Fruit fly (Drosophila melanogaster) S2 (cell line): ENCODE measurements around the gene CG31204.

Experiments used
- CG8478 ChIP-seq: fragments of >200 bp; optimal IDR thresholded peaks from 2 replicates; lab custom pipeline; 2018
- CTCF ChIP-seq, 2 experiments: fragments of >200 bp; optimal IDR thresholded peaks; 2 replicates each; lab custom pipeline; 2018

The CG31204 gene

dm6 chr3R:31404499-31405276 is 11.4 kb upstream of the CG31204 start, which contains the start of gene Gprk2:
Gene Gprk2 (plus strand): TSS chr3R:31405245.
- TF ChIP-seq CG8478 (lab: Kevin White, UChicago): no peak
- TF ChIP-seq CTCF (optimal IDR thresholded peaks at IDR 0.05; lab: Kevin White, UChicago): peak; percentile 18 to 54

- no peak for TF ChIP-seq CG8478 (lab: Kevin White, UChicago)
- peak in 1 of 2 experiments; percentile 15 for TF ChIP-seq CTCF (optimal IDR thresholded peaks at IDR 0.05; lab: Kevin White, UChicago)
Observed at dm6 chr3R:31395222-31395831, 2.0 kb upstream of the CG31204 start, which contains the start of the genes Ugt35D1 and Gcn2. Gene Ugt35D1 (minus strand): TSS chr3R:31395304. Gene Gcn2 (plus strand): TSS chr3R:31395660.

- TF ChIP-seq CTCF (optimal IDR thresholded peaks at IDR 0.05; lab: Kevin White, UChicago): no peak
- no peak for TF ChIP-seq CG8478 (lab: Kevin White, UChicago)
Observed at dm6 chr3R:31385820-31386330, 7.5 kb downstream of the CG31204 start.

dm6 chr3R:31384108-31384507 is 9.2 kb downstream of the CG31204 start:
- no peak for TF ChIP-seq CG8478 (lab: Kevin White, UChicago)
- TF ChIP-seq CTCF (optimal IDR thresholded peaks at IDR 0.05; lab: Kevin White, UChicago): no peak

DNA sequence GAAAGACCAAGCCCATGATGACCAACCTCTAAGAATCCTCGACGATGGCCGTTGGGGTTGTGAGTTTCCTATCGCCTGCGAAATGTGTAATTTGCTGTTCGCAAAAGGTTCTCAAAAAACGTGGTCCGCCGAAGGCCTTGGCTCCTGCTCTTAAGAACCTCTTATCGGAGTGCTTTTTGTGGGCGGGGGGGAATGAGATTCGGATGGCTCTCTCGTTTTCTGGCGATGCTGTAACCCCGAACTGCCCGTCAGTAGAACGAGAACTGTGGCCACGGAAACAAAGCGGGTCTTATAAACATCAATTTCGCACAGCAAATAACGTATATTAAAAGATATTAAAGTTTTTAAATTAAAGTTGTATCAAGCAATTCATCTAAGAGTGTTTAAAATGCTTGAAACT is 11.5 kb downstream of the CG31204 start, which contains the start of gene CG1607:
CG1607 (plus strand) TSS at position 249 of the 400 bp plus-strand sequence.
- TF ChIP-seq CTCF (optimal IDR thresholded peaks at IDR 0.05; lab: Kevin White, UChicago) (no peak), CG8478 (lab: Kevin White, UChicago) (no peak)

- TF ChIP-seq CG8478 (lab: Kevin White, UChicago) (no peak), CTCF (optimal IDR thresholded peaks at IDR 0.05; lab: Kevin White, UChicago) (peak; percentile 36 to 68)
Observed at dm6 chr3R:31381216-31381688, 12.1 kb downstream of the CG31204 start.

DNA sequence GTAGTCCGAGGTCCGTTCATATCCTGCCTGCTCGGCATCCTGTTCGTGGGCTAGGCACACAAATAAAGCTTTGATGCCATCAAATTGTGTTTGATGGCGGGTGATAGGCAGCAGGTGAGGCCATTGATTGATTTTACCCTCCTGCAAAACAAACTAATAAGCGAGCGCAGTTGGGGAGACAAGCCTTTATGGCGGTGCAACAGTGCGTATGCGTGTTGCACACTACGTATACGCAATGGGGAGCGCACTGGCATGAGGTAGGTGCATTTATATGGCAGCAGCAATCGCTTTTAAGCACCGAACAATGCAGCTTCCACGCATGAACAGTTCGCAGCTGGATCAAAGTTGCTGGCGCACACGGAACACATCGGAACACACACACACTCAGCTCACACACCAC is 12.8 kb downstream of the CG31204 start:
- TF ChIP-seq CTCF (optimal IDR thresholded peaks at IDR 0.05; lab: Kevin White, UChicago) (no peak), CG8478 (lab: Kevin White, UChicago) (no peak)

dm6 chr3R:31372127-31372526 is 21.2 kb downstream of the CG31204 start, which contains the start of gene gskt:
Gene gskt (plus strand): TSS chr3R:31372427.
- TF ChIP-seq CG8478 (lab: Kevin White, UChicago) (no peak), CTCF (optimal IDR thresholded peaks at IDR 0.05; lab: Kevin White, UChicago) (no peak)

DNA sequence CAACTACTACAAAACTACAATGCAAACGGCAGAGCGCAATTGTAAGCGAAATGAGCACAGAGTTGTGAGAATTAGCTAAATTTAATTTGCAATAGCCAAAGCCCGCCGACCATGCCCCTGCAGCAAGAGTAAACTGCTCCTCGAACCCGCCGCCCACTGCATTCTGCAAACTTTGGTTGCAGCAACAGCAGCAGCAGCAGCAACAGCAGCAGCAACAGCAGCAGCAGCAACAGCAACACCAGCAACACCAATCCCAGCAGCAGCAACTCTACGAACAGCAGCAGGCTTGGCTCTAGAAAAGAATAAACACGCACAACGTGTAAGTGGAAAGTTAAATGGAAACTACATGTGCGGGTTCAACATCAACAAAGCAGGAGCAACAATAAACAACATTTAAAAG is 23.1 kb downstream of the CG31204 start:
- TF ChIP-seq CG8478 (lab: Kevin White, UChicago) (no peak), CTCF (optimal IDR thresholded peaks at IDR 0.05; lab: Kevin White, UChicago) (no peak)

dm6 chr3R:31369054-31369453 is 24.3 kb downstream of the CG31204 start:
- TF ChIP-seq CTCF (optimal IDR thresholded peaks at IDR 0.05; lab: Kevin White, UChicago): no peak
- TF ChIP-seq CG8478 (lab: Kevin White, UChicago): no peak

DNA sequence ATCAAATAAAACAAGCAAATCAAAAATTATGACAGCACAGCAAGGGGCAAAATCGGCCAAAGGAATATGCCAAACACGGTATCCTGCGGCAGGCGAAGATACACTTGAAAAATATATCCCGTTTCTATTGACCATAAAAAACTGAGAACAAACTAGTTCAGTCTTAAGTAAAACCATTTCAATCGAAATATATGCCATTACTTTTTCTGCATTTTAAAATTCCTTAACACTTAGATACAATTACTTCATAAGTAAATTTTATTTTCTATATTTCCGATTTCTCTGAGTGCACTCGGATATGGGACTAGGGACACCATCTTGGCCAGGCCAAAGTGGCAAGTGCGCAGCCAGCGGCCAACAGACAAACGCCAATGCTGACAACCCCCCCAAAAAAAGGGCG is 29.7 kb downstream of the CG31204 start:
- TF ChIP-seq CTCF (optimal IDR thresholded peaks at IDR 0.05; lab: Kevin White, UChicago) (no peak), CG8478 (lab: Kevin White, UChicago) (no peak)

dm6 chr3R:31346657-31347056 is 46.7 kb downstream of the CG31204 start:
- no peak for TF ChIP-seq CTCF (optimal IDR thresholded peaks at IDR 0.05; lab: Kevin White, UChicago)
- TF ChIP-seq CG8478 (lab: Kevin White, UChicago): no peak

DNA sequence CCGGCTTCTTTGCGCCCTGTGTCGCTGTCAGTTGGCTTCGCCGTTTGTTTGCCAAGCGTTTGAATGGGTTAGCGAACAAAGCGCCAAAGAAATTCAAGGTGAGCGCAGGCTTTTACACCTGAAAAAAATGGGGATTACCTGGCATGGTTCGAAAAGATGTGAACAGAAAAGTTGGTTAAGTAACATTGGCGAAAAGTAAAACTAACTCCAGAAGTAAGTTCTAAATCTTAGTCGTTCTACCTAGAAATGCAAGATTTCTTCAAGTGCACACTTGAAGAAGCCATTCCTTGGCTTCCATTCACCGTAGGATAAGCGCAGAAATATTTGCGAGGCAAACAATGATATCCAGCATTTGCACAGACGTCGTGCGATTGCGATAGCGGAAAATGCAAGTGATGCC is 47.7 kb downstream of the CG31204 start:
- TF ChIP-seq CG8478 (lab: Kevin White, UChicago) (no peak), CTCF (optimal IDR thresholded peaks at IDR 0.05; lab: Kevin White, UChicago) (no peak)

dm6 chr3R:31342574-31342973 is 50.8 kb downstream of the CG31204 start:
- TF ChIP-seq CTCF (optimal IDR thresholded peaks at IDR 0.05; lab: Kevin White, UChicago): no peak
- no peak for TF ChIP-seq CG8478 (lab: Kevin White, UChicago)
